Worm (Caenorhabditis elegans): ENCODE measurements around the gene C06H5.11.
"Not testable (repeated sequence)": the region's sequence is repeated elsewhere in the genome, so short reads cannot be mapped to it uniquely, and the experiment has no call there.

The C06H5.11 gene

ce11 chrV:17905765-17906164, 11.9 kb upstream of the C06H5.11 start (continued):
- no peak for TF ChIP-seq alr-1 (tag; optimal IDR thresholded peaks at IDR 0.05; ENCODE audit: borderline replicate concordance)
- no peak for TF ChIP-seq nhr-47 (tag; optimal IDR thresholded peaks at IDR 0.05)
- no peak for TF ChIP-seq pag-3 (tag; optimal IDR thresholded peaks at IDR 0.05; ENCODE audit: borderline replicate concordance, insufficient read depth)
- peak; percentile 97 for TF ChIP-seq blmp-1 (tag; optimal IDR thresholded peaks at IDR 0.05)
- TF ChIP-seq mef-2 (tag; optimal IDR thresholded peaks at IDR 0.05), result no peak
- TF ChIP-seq elt-2 (tag; optimal IDR thresholded peaks at IDR 0.05), result no peak
- peak; percentile 31 for TF ChIP-seq C16A3.4 (tag; optimal IDR thresholded peaks at IDR 0.05)
- TF ChIP-seq hlh-17 (GFP tag; optimal IDR thresholded peaks at IDR 0.05; ENCODE audit: borderline replicate concordance), result no peak
- TF ChIP-seq fos-1 (tag; optimal IDR thresholded peaks at IDR 0.05), result no peak
- TF ChIP-seq zip-4 (GFP tag; optimal IDR thresholded peaks at IDR 0.05), result no peak
- no peak for TF ChIP-seq ama-1 (optimal IDR thresholded peaks at IDR 0.05)
- no peak for TF ChIP-seq zag-1 (tag; optimal IDR thresholded peaks at IDR 0.05)
- no peak for TF ChIP-seq fkh-10 (GFP tag; optimal IDR thresholded peaks at IDR 0.05)
- no peak for TF ChIP-seq isw-1 (GFP tag; IDR thresholded peaks at IDR 0.05)
- TF ChIP-seq nhr-84 (tag; optimal IDR thresholded peaks at IDR 0.05), result no peak
- no peak for TF ChIP-seq nhr-237 (tag; optimal IDR thresholded peaks at IDR 0.05)
- TF ChIP-seq vab-15 (tag; optimal IDR thresholded peaks at IDR 0.05), result no peak
- no peak for TF ChIP-seq fkh-8 (tag; optimal IDR thresholded peaks at IDR 0.05)
- no peak for TF ChIP-seq lir-3 (tag; optimal IDR thresholded peaks at IDR 0.05; ENCODE audit: poor library complexity)
- TF ChIP-seq rnt-1 (tag; optimal IDR thresholded peaks at IDR 0.05), result no peak
- TF ChIP-seq tbx-2 (tag; optimal IDR thresholded peaks at IDR 0.05), result no peak
- TF ChIP-seq Y116A8C.19 (tag; optimal IDR thresholded peaks at IDR 0.05; ENCODE audit: borderline replicate concordance), result no peak
- TF ChIP-seq unc-30 (tag; optimal IDR thresholded peaks at IDR 0.05), result no peak
- no peak for TF ChIP-seq jun-1 (tag; optimal IDR thresholded peaks at IDR 0.05)
- no peak for TF ChIP-seq lin-15B (tag; optimal IDR thresholded peaks at IDR 0.05)
- no peak for TF ChIP-seq snpc-4 (tag; optimal IDR thresholded peaks at IDR 0.05)
- no peak for TF ChIP-seq egl-13 (tag; optimal IDR thresholded peaks at IDR 0.05)
- no peak for TF ChIP-seq nhr-12 (tag; optimal IDR thresholded peaks at IDR 0.05)
- peak; percentile 38 for TF ChIP-seq nhr-20 (tag; optimal IDR thresholded peaks at IDR 0.05)
- TF ChIP-seq lsy-2 (tag; optimal IDR thresholded peaks at IDR 0.05), result peak in 1 of 2 experiments; percentile 18
- no peak for TF ChIP-seq C34B4.2 (tag; optimal IDR thresholded peaks at IDR 0.05)
- peak in 1 of 3 experiments; percentile 2 for TF ChIP-seq dpl-1 (GFP tag; optimal IDR thresholded peaks at IDR 0.05)
- TF ChIP-seq aha-1 (tag; optimal IDR thresholded peaks at IDR 0.05), result no peak
- no peak for TF ChIP-seq ceh-8 (GFP tag; optimal IDR thresholded peaks at IDR 0.05)
- TF ChIP-seq mep-1 (tag; optimal IDR thresholded peaks at IDR 0.05), result peak; percentile 19
- TF ChIP-seq ceh-63 (GFP tag; optimal IDR thresholded peaks at IDR 0.05), result no peak
- TF ChIP-seq grh-1 (GFP tag; IDR thresholded peaks at IDR 0.05), result no peak
- no peak for TF ChIP-seq lin-13 (GFP tag; optimal IDR thresholded peaks at IDR 0.05)
- TF ChIP-seq mdl-1 (tag; optimal IDR thresholded peaks at IDR 0.05), result no peak
- peak in 1 of 2 experiments; percentile 49 for TF ChIP-seq lin-35 (GFP tag; optimal IDR thresholded peaks at IDR 0.05)
- TF ChIP-seq sup-37 (GFP tag; optimal IDR thresholded peaks at IDR 0.05), result no peak
- TF ChIP-seq ztf-11 (tag; optimal IDR thresholded peaks at IDR 0.05), result no peak

DNA sequence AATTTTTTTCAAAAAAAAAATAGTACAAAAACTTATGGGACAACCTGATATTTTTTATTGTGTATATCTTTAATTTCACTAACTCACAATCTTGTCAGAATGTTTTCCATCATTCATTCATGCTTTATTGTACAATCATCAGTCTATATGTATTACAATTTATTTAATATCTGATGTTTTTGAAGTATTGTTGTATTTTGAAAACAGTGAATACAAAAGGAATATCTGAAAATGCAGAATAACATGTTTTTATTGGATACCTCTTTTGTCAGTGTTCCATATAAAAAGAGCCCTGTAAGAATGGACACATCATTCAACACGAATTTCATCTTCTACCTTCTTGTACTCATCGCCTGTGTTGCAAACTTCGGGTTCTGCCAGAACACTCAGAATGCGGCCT, 10.0 kb upstream of the C06H5.11 start, which contains the start of gene C06H5.14:
C06H5.14 (plus strand) TSS at position 301 of the 400 bp plus-strand sequence.
- TF ChIP-seq efl-3 (GFP tag; optimal IDR thresholded peaks at IDR 0.05); sup-37 (GFP tag; optimal IDR thresholded peaks at IDR 0.05); efl-1 (optimal IDR thresholded peaks at IDR 0.05); efl-1 (GFP tag; optimal IDR thresholded peaks at IDR 0.05 in 1 of 2): not testable (repeated sequence)
